Worm (Caenorhabditis elegans): Measurements from ENCODE around the gene sdz-4.
"Not testable (repeated sequence)": the region's sequence is repeated elsewhere in the genome, so short reads cannot be mapped to it uniquely, and the experiment has no call there.

The sdz-4 gene

ce11 chrII:927331-927730 lies 31.4 kb upstream of the sdz-4 start, which contains the start of gene R07C3.13:
TSS of gene R07C3.13 (minus strand) at chrII:927431.
- TF ChIP-seq tab-1 (GFP tag; IDR thresholded peaks at IDR 0.05) = no peak
- TF ChIP-seq flt-1 (GFP tag; IDR thresholded peaks at IDR 0.05) = no peak
- TF ChIP-seq cog-1 (tag; optimal IDR thresholded peaks at IDR 0.05) = no peak
- TF ChIP-seq T22C8.4 (GFP tag; IDR thresholded peaks at IDR 0.05) = no peak

DNA sequence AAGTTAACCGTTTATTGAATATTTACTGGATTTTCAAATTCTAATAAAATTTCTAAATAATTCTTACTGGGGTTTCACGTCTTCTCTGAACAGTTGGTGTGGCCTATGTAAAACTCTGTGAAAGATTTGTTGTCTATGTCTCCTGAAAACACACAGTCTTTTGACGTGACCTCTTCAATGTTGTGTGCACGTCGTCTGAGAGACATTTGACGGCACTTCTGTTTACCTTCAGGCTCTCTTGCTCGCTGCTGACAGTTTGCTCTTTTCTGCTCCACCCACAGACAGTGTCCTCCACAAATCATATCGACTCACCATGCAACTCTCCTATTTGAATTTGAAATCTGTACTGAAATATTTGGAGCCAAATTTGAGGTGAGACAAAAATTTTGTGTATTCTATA lies 27.8 kb upstream of the sdz-4 start, which contains the start of gene fbxc-34:
Gene fbxc-34, plus strand, starts transcription at position 301 of the 400 bp plus-strand sequence.
- not testable (repeated sequence) for TF ChIP-seq ztf-29 (GFP tag; IDR thresholded peaks at IDR 0.05); cog-1 (tag; optimal IDR thresholded peaks at IDR 0.05); ref-1 (GFP tag; conservative IDR thresholded peaks at IDR 0.05)

DNA sequence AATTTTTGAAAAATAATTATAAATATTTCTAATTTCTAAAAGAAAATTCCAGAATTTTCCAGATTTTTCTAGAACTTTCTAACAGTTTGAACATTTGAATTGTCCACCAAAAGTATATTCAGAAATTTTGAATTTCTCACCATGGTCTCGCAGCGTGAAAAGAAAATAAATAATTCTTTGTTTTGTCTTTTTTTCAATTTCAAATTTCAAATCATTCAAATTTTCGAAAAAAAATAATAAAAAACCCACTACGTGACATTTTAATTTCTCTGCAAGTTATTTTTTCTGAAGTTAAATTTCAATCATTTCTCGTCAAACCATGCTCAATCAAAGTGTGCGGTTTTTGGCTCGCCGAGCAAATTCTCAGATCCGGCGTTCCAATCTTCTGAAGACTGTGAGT lies 26.0 kb upstream of the sdz-4 start, which contains the start of gene acs-15:
Gene acs-15, plus strand, starts transcription at position 301 of the 400 bp plus-strand sequence.
- TF ChIP-seq ref-1 (GFP tag; conservative IDR thresholded peaks at IDR 0.05) = no peak
- TF ChIP-seq tab-1 (GFP tag; IDR thresholded peaks at IDR 0.05) = no peak
- no peak for TF ChIP-seq cog-1 (tag; optimal IDR thresholded peaks at IDR 0.05)
- no peak for TF ChIP-seq flt-1 (GFP tag; IDR thresholded peaks at IDR 0.05)
- TF ChIP-seq ztf-29 (GFP tag; IDR thresholded peaks at IDR 0.05) = no peak
- TF ChIP-seq ztf-23 (GFP tag; IDR thresholded peaks at IDR 0.05) = no peak
- TF ChIP-seq T22C8.4 (GFP tag; IDR thresholded peaks at IDR 0.05) = no peak
- TF ChIP-seq klf-2 (GFP tag; conservative IDR thresholded peaks at IDR 0.05) = no peak
- no peak for TF ChIP-seq med-1 (GFP tag; optimal IDR thresholded peaks at IDR 0.05; ENCODE audit: insufficient read depth)

DNA sequence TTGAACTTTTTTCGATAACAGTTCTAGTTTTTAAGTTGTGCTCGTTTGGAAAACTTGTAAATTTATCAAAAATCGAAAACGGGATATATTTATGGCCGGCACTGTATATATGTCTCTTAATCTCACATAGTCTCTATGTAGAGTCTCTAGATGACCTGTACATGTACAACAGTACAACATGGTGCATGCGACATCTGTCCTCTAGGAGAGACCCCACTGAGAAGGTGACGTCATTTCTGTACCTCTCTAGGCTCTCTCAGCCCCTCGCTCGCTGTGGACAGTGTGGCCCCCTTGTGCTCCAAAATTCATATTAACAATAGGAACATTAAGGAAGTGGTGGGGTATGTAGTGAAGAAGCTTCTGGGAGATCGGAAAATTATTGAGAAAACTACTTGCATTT lies 21.5 kb upstream of the sdz-4 start:
- TF ChIP-seq flt-1 (GFP tag; IDR thresholded peaks at IDR 0.05) (peak; percentile 54; the same call in 1 of the 2 replicates), ref-1 (GFP tag; conservative IDR thresholded peaks at IDR 0.05) (no peak)

- TF ChIP-seq cog-1 (tag; optimal IDR thresholded peaks at IDR 0.05) (no peak), flt-1 (GFP tag; IDR thresholded peaks at IDR 0.05) (no peak), T22C8.4 (GFP tag; IDR thresholded peaks at IDR 0.05) (no peak), ztf-23 (GFP tag; IDR thresholded peaks at IDR 0.05) (no peak), ref-1 (GFP tag; conservative IDR thresholded peaks at IDR 0.05) (no peak), ztf-29 (GFP tag; IDR thresholded peaks at IDR 0.05) (no peak), tab-1 (GFP tag; IDR thresholded peaks at IDR 0.05) (no peak), med-1 (GFP tag; optimal IDR thresholded peaks at IDR 0.05; ENCODE audit: insufficient read depth) (no peak), klf-2 (GFP tag; conservative IDR thresholded peaks at IDR 0.05) (no peak)
Measured at ce11 chrII:938549-938948, 20.2 kb upstream of the sdz-4 start, which contains the start of gene R07C3.3. TSS of gene R07C3.3 (plus strand) at chrII:938849.

- TF ChIP-seq ref-1 (GFP tag; conservative IDR thresholded peaks at IDR 0.05) = no peak
- no peak for TF ChIP-seq flt-1 (GFP tag; IDR thresholded peaks at IDR 0.05)
- TF ChIP-seq med-1 (GFP tag; optimal IDR thresholded peaks at IDR 0.05; ENCODE audit: insufficient read depth) = no peak
- TF ChIP-seq cog-1 (tag; optimal IDR thresholded peaks at IDR 0.05) = no peak
- TF ChIP-seq T22C8.4 (GFP tag; IDR thresholded peaks at IDR 0.05) = no peak
- TF ChIP-seq tab-1 (GFP tag; IDR thresholded peaks at IDR 0.05) = no peak
- TF ChIP-seq ztf-23 (GFP tag; IDR thresholded peaks at IDR 0.05) = no peak
- TF ChIP-seq klf-2 (GFP tag; conservative IDR thresholded peaks at IDR 0.05) = no peak
- TF ChIP-seq ztf-29 (GFP tag; IDR thresholded peaks at IDR 0.05) = no peak
Measured at ce11 chrII:940779-941178, 17.9 kb upstream of the sdz-4 start, which contains the start of gene fbxc-36. TSS of gene fbxc-36 (plus strand) at chrII:940983.

DNA sequence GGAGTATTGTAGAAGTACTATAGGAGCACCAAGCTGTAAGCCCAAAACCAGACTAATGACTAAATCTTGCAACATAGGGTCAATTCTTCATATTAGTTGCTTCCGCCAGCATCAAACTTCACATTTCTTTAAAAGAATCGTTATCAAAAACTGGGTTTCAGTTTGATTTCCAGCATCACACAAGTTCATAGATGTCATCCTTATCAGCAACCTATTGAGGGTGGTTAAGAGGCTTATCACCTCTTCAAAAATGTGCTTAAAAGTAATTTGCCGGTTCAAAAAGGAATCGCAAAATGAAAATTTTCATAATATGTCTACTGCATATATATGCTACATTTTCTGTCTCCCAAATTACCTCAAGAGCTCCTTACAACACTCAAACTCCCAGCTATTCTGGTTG lies 14.9 kb upstream of the sdz-4 start, which contains the start of gene clec-43:
Gene clec-43, plus strand, starts transcription at position 294 of the 400 bp plus-strand sequence.
- TF ChIP-seq cog-1 (tag; optimal IDR thresholded peaks at IDR 0.05) (no peak), ztf-29 (GFP tag; IDR thresholded peaks at IDR 0.05) (no peak), flt-1 (GFP tag; IDR thresholded peaks at IDR 0.05) (no peak), tab-1 (GFP tag; IDR thresholded peaks at IDR 0.05) (no peak), klf-2 (GFP tag; conservative IDR thresholded peaks at IDR 0.05) (no peak), ztf-23 (GFP tag; IDR thresholded peaks at IDR 0.05) (no peak), T22C8.4 (GFP tag; IDR thresholded peaks at IDR 0.05) (no peak), med-1 (GFP tag; optimal IDR thresholded peaks at IDR 0.05; ENCODE audit: insufficient read depth) (no peak), ref-1 (GFP tag; conservative IDR thresholded peaks at IDR 0.05) (no peak)

DNA sequence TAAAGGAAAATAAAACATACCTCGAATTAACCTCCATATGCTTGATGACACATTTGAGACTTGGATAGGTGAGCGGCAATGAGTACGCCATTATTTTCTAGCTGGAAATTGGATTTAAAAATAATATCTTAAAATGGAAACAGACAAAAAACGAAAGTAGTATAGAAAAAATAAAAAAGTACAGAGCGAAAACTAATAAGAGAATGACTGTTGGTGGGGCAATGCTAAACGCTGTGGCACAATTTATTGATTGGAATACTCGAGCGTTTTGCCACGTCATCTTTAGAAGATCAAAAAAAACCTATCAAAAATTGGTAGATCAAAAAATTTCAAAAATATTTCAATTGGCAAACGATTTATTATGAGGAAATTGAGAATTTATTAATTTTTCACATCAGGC lies 10.6 kb upstream of the sdz-4 start, which contains the start of gene fbxc-32:
Gene fbxc-32, minus strand, starts transcription at position 101 of the 400 bp plus-strand sequence.
- TF ChIP-seq flt-1 (GFP tag; IDR thresholded peaks at IDR 0.05) (no peak), T22C8.4 (GFP tag; IDR thresholded peaks at IDR 0.05) (no peak), cog-1 (tag; optimal IDR thresholded peaks at IDR 0.05) (no peak), med-1 (GFP tag; optimal IDR thresholded peaks at IDR 0.05; ENCODE audit: insufficient read depth) (no peak), ztf-23 (GFP tag; IDR thresholded peaks at IDR 0.05) (no peak), tab-1 (GFP tag; IDR thresholded peaks at IDR 0.05) (no peak), ztf-29 (GFP tag; IDR thresholded peaks at IDR 0.05) (no peak)

ce11 chrII:950374-950773 lies 8.3 kb upstream of the sdz-4 start:
- TF ChIP-seq ztf-23 (GFP tag; IDR thresholded peaks at IDR 0.05) (no peak), klf-2 (GFP tag; conservative IDR thresholded peaks at IDR 0.05) (no peak), cog-1 (tag; optimal IDR thresholded peaks at IDR 0.05) (no peak), tab-1 (GFP tag; IDR thresholded peaks at IDR 0.05) (no peak), med-1 (GFP tag; optimal IDR thresholded peaks at IDR 0.05; ENCODE audit: insufficient read depth) (no peak), T22C8.4 (GFP tag; IDR thresholded peaks at IDR 0.05) (no peak), flt-1 (GFP tag; IDR thresholded peaks at IDR 0.05) (no peak), ztf-29 (GFP tag; IDR thresholded peaks at IDR 0.05) (no peak), ref-1 (GFP tag; conservative IDR thresholded peaks at IDR 0.05) (no peak)

- TF ChIP-seq T22C8.4 (GFP tag; IDR thresholded peaks at IDR 0.05) (no peak), flt-1 (GFP tag; IDR thresholded peaks at IDR 0.05) (peak; percentile 61; the same call in 1 of the 2 replicates), tab-1 (GFP tag; IDR thresholded peaks at IDR 0.05) (no peak), ref-1 (GFP tag; conservative IDR thresholded peaks at IDR 0.05) (no peak), ztf-29 (GFP tag; IDR thresholded peaks at IDR 0.05) (0 out of 2 replicates have a peak, but pooled peaks have one; percentile 18), med-1 (GFP tag; optimal IDR thresholded peaks at IDR 0.05; ENCODE audit: insufficient read depth) (no peak), ztf-23 (GFP tag; IDR thresholded peaks at IDR 0.05) (no peak), cog-1 (tag; optimal IDR thresholded peaks at IDR 0.05) (no peak)
Measured at ce11 chrII:953052-953451, 5.7 kb upstream of the sdz-4 start.
